Fruit fly (Drosophila melanogaster) whole organism, prepupa: ENCODE results near the gene Jarid2.

Experiments used
- CG11294 ChIP-seq: fragments of 200-800 bp; sonication (Bioruptor generic); IDR thresholded peaks from 2 replicates; pipeline ENCODE4 v1.3.6; 2022; ENCODE audit warnings: missing biosample characterization, missing genetic modification characterization
- CG11902 ChIP-seq: fragments of 200-800 bp; sonication (Bioruptor generic); optimal IDR thresholded peaks from 3 replicates; lab custom pipeline; 2016; ENCODE audit warnings: missing biosample characterization, missing genetic modification characterization
- CG15336 ChIP-seq: fragments of 200-800 bp; sonication (Bioruptor generic); IDR thresholded peaks from 2 replicates; pipeline ENCODE4 v1.3.6; 2022; ENCODE audit warnings: missing biosample characterization, missing genetic modification characterization
- CG1621 ChIP-seq: fragments of 200-800 bp; sonication (Bioruptor generic); optimal IDR thresholded peaks from 3 replicates; lab custom pipeline; 2018; ENCODE audit warnings: missing biosample characterization, mild to moderate bottlenecking, missing genetic modification characterization
- CG16779 ChIP-seq: fragments of 200-800 bp; sonication (Bioruptor generic); optimal IDR thresholded peaks from 3 replicates; lab custom pipeline; 2017; ENCODE audit warnings: missing biosample characterization, mild to moderate bottlenecking, missing genetic modification characterization
- CG3032 ChIP-seq: fragments of 200-800 bp; optimal IDR thresholded peaks from 2 replicates; lab custom pipeline; 2019; ENCODE audit warnings: missing biosample characterization, mild to moderate bottlenecking, missing genetic modification characterization, moderate library complexity
- CG32006 ChIP-seq: fragments of 200-800 bp; sonication (Bioruptor generic); optimal IDR thresholded peaks from 3 replicates; lab custom pipeline; 2017; ENCODE audit warnings: missing biosample characterization, mild to moderate bottlenecking, missing genetic modification characterization
- CG3919 ChIP-seq: fragments of 200-800 bp; sonication (Bioruptor generic); optimal IDR thresholded peaks from 3 replicates; lab custom pipeline; 2016; ENCODE audit warnings: missing biosample characterization, missing genetic modification characterization
- CG4318 ChIP-seq: fragments of 200-800 bp; sonication (Bioruptor generic); optimal IDR thresholded peaks from 3 replicates; lab custom pipeline; 2017; ENCODE audit warnings: missing biosample characterization, mild to moderate bottlenecking, missing genetic modification characterization
- CG6163 ChIP-seq: fragments of 200-800 bp; sonication (Bioruptor generic); IDR thresholded peaks from 3 replicates; pipeline ENCODE4 v1.3.6; 2022; ENCODE audit warnings: missing biosample characterization, missing genetic modification characterization
- CG6792 ChIP-seq: fragments of 200-800 bp; sonication (Bioruptor generic); optimal IDR thresholded peaks from 3 replicates; lab custom pipeline; 2016; ENCODE audit warnings: missing biosample characterization, missing genetic modification characterization
- CG7368 ChIP-seq: fragments of 200-800 bp; sonication (Bioruptor generic); optimal IDR thresholded peaks from 3 replicates; lab custom pipeline; 2016; ENCODE audit warnings: missing biosample characterization, missing genetic modification characterization
- CG8119 ChIP-seq: fragments of 200-800 bp; sonication (Bioruptor generic); IDR thresholded peaks from 3 replicates; pipeline ENCODE4 v1.3.6; 2022; ENCODE audit warnings: missing biosample characterization, missing genetic modification characterization
- CG8632 ChIP-seq: fragments of 200-800 bp; sonication (Bioruptor generic); optimal IDR thresholded peaks from 3 replicates; lab custom pipeline; 2016; ENCODE audit warnings: missing biosample characterization, missing genetic modification characterization
- Eip78C ChIP-seq: fragments of 200-800 bp; sonication (Bioruptor generic); peaks from one replicate; lab custom pipeline; 2016; ENCODE audit warnings: missing biosample characterization, missing genetic modification characterization
- Ets21C ChIP-seq: fragments of 200-800 bp; sonication (Bioruptor generic); optimal IDR thresholded peaks from 3 replicates; lab custom pipeline; 2016; ENCODE audit warnings: missing biosample characterization, missing genetic modification characterization
- Ets96B ChIP-seq: fragments of 200-800 bp; optimal IDR thresholded peaks from 2 replicates; lab custom pipeline; 2019; ENCODE audit warnings: missing biosample characterization, mild to moderate bottlenecking, missing genetic modification characterization, moderate library complexity
- Gug ChIP-seq: fragments of 200-800 bp; sonication (Bioruptor generic); IDR thresholded peaks from 2 replicates; pipeline ENCODE4 v1.3.6; 2022; ENCODE audit warnings: missing biosample characterization, missing genetic modification characterization
- Hr4 ChIP-seq: fragments of 200-800 bp; sonication (Bioruptor generic); optimal IDR thresholded peaks from 3 replicates; lab custom pipeline; 2016; ENCODE audit warnings: missing biosample characterization, missing genetic modification characterization
- Lpt ChIP-seq: fragments of 200-800 bp; sonication (Bioruptor generic); optimal IDR thresholded peaks from 3 replicates; lab custom pipeline; 2016; ENCODE audit warnings: missing biosample characterization, missing genetic modification characterization
- Sox102F ChIP-seq: fragments of 200-800 bp; sonication (Bioruptor generic); optimal IDR thresholded peaks from 2 replicates; lab custom pipeline; 2016; ENCODE audit warnings: missing biosample characterization, mild to moderate bottlenecking, missing genetic modification characterization
- acj6 ChIP-seq: fragments of 200-800 bp; sonication (Bioruptor generic); optimal IDR thresholded peaks from 3 replicates; lab custom pipeline; 2016; ENCODE audit warnings: missing biosample characterization, missing genetic modification characterization
- cyc ChIP-seq: fragments of 200-800 bp; sonication (Bioruptor generic); optimal IDR thresholded peaks from 3 replicates; lab custom pipeline; 2016; ENCODE audit warnings: missing biosample characterization, missing genetic modification characterization
- dac ChIP-seq: fragments of 200-800 bp; sonication (Bioruptor generic); optimal IDR thresholded peaks from 2 replicates; lab custom pipeline; 2017; ENCODE audit warnings: missing biosample characterization, mild to moderate bottlenecking, missing genetic modification characterization
- eg ChIP-seq: fragments of 200-800 bp; sonication (Bioruptor generic); IDR thresholded peaks from 3 replicates; pipeline ENCODE4 v1.3.6; 2022; ENCODE audit warnings: missing biosample characterization, missing genetic modification characterization
- esn ChIP-seq: fragments of 200-800 bp; sonication (Bioruptor generic); optimal IDR thresholded peaks from 2 replicates; lab custom pipeline; 2016; ENCODE audit warnings: missing biosample characterization, mild to moderate bottlenecking, missing genetic modification characterization, moderate library complexity
- fd59A ChIP-seq: fragments of 200-800 bp; sonication (Bioruptor generic); optimal IDR thresholded peaks from 2 replicates; lab custom pipeline; 2017; ENCODE audit warnings: missing biosample characterization, mild to moderate bottlenecking, missing genetic modification characterization, missing genetic modification reagents
- fd85E ChIP-seq: fragments of 200-800 bp; sonication (Bioruptor generic); optimal IDR thresholded peaks from 3 replicates; lab custom pipeline; 2016; ENCODE audit warnings: missing biosample characterization, missing genetic modification characterization
- fkh ChIP-seq: fragments of 200-800 bp; sonication (Bioruptor generic); optimal IDR thresholded peaks from 3 replicates; lab custom pipeline; 2017; ENCODE audit warnings: missing biosample characterization, mild to moderate bottlenecking, missing genetic modification characterization, moderate library complexity
- lz ChIP-seq: fragments of 200-800 bp; sonication (Bioruptor generic); optimal IDR thresholded peaks from 3 replicates; lab custom pipeline; 2016; ENCODE audit warnings: missing biosample characterization, missing genetic modification characterization
- net ChIP-seq: fragments of 200-800 bp; sonication (Bioruptor generic); optimal IDR thresholded peaks from 3 replicates; lab custom pipeline; 2016; ENCODE audit warnings: missing biosample characterization, missing genetic modification characterization
- pdm3 ChIP-seq: fragments of 200-800 bp; sonication (Bioruptor generic); optimal IDR thresholded peaks from 3 replicates; lab custom pipeline; 2016; ENCODE audit warnings: missing biosample characterization, missing genetic modification characterization
- ss ChIP-seq, 2 experiments: fragments of 200-800 bp; sonication (Bioruptor generic); optimal IDR thresholded peaks; 2 replicates in 1 of 2; 3 replicates in 1 of 2; lab custom pipeline; 2017 to 2018; ENCODE audit warnings: mild to moderate bottlenecking in 2 of 2, missing biosample characterization in 2 of 2, missing genetic modification characterization in 2 of 2, moderate library complexity in 1 of 2

Jarid2 gene

DNA sequence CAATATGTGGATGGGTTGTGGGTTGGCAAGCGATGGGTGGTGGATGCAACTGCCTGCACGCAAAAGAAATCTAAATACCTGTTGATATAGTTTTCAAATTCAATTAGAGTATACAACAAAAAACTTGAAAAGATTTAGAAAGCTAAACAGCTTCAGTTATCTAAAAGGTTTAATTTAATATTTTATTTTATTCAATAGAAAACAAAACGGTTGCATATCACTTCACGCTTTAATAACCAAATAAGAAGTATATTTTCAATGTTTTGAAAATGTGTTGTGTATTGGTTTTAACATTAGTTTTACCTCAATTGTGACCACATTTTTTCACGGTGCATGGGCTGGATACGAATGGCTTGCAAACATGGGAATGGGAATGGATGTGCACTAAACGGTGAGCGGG is 12.8 kb downstream of the Jarid2 start:
- TF ChIP-seq Hr4 (GFP tag; lab: Kevin White, UChicago) (peak; percentile 58), eg (GFP tag; lab: Robert Waterston, UW) (no peak), CG15336 (GFP tag; lab: Robert Waterston, UW) (peak; percentile 47; the same call in 1 of the 2 replicates), Ets96B (tag; lab: Kevin White, UChicago) (no peak), lz (GFP tag; lab: Kevin White, UChicago) (no peak), CG8632 (no peak), CG8119 (GFP tag; lab: Robert Waterston, UW) (peak; percentile 60; the same call in 2 of the 3 replicates), Lpt (peak; percentile 28), Eip78C (peak; percentile 70)

DNA sequence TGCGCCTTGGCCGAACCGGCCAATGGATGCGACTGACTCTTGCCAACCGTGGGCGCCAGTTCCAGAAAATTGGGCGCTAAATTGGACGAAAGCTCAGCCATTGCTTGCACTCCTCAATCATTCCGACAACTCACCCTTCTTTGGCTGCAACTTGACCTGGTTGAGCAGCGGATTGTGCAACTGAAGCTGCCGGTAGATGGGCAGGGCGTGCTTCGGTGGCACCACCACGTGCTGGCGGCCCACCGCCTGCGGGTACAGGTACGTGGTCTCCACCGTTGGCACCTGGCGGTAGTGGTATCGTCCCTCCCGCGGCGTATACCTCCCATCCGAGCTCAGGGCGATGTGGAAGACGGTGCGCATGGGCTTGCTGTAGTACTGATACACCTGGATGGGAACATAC is 13.6 kb downstream of the Jarid2 start:
- no peak for TF ChIP-seq Ets96B (tag; lab: Kevin White, UChicago)
- TF ChIP-seq CG11902: no peak
- no peak for TF ChIP-seq cyc (GFP tag; lab: Kevin White, UChicago)
- no peak for TF ChIP-seq Gug (GFP tag; lab: Robert Waterston, UW)
- TF ChIP-seq CG8632: no peak
- no peak for TF ChIP-seq fd59A (GFP tag; lab: Kevin White, UChicago)
- TF ChIP-seq CG1621 (tag; lab: Kevin White, UChicago): no peak
- TF ChIP-seq Sox102F (GFP tag; lab: Kevin White, UChicago): no peak
- no peak for TF ChIP-seq CG6163
- no peak for TF ChIP-seq CG3919 (GFP tag; lab: Kevin White, UChicago)
- TF ChIP-seq net (GFP tag; lab: Kevin White, UChicago): no peak

DNA sequence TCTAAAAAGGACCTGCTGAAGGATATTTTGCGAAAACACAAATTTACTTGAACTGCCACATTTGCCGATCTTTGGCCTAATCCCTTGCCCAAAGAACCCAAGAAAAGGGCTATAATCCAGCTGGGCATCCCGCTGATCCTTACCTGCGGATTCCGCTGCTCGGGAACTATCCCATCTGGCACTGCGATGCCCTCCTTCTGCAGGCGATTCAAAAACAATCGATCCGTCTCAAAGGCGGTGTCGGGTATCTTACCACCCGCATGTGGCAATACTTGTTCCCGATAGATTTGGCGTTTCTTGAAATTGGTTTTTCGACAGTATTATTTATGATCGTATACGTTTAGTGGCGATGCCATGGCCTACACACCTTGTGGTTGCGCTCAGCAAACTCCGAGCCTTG is 14.5 kb downstream of the Jarid2 start:
- TF ChIP-seq Sox102F (GFP tag; lab: Kevin White, UChicago): no peak
- no peak for TF ChIP-seq CG4318 (GFP tag; lab: Kevin White, UChicago)
- no peak for TF ChIP-seq CG6163
- TF ChIP-seq fkh (GFP tag; lab: Kevin White, UChicago): no peak
- no peak for TF ChIP-seq Gug (GFP tag; lab: Robert Waterston, UW)
- no peak for TF ChIP-seq dac
- no peak for TF ChIP-seq pdm3 (GFP tag; lab: Kevin White, UChicago)
- no peak for TF ChIP-seq cyc (GFP tag; lab: Kevin White, UChicago)
- TF ChIP-seq CG16779 (tag; lab: Kevin White, UChicago): no peak
- no peak for TF ChIP-seq ss (GFP tag; optimal IDR thresholded peaks at IDR 0.05; lab: Kevin White, UChicago)
- TF ChIP-seq CG8632: no peak
- TF ChIP-seq CG7368: no peak
- no peak for TF ChIP-seq CG3032 (tag; lab: Kevin White, UChicago)
- TF ChIP-seq CG6792 (GFP tag; lab: Kevin White, UChicago): no peak
- TF ChIP-seq, all 60 proteins: peak for 0

DNA sequence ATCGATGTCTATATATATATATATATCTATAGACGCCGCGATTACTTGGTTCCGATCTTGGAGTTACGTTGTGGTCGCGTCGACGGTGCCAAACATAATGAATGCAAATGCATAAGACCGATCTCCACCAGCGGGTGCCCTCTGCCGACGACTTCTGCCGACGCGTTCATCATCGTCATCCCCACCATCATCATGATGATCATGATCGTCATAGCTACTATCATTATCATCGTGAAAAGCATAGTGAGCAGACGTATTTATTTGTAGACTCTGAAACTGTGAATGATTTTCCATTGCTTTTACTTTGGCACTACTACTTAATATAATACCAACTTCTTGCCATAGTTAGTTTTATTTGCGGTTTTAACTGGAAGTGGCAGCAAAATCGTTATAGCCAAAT is 15.3 kb downstream of the Jarid2 start, which contains the start of gene CG32037:
TSS of gene CG32037 (minus strand) at position 101 of the 400 bp plus-strand sequence.
- TF ChIP-seq acj6 (no peak), fd85E (GFP tag; lab: Kevin White, UChicago) (no peak), net (GFP tag; lab: Kevin White, UChicago) (no peak), CG6792 (GFP tag; lab: Kevin White, UChicago) (no peak), CG11294 (GFP tag; lab: Robert Waterston, UW) (no peak), CG32006 (GFP tag; lab: Kevin White, UChicago) (no peak), CG4318 (GFP tag; lab: Kevin White, UChicago) (no peak), eg (GFP tag; lab: Robert Waterston, UW) (no peak)

DNA sequence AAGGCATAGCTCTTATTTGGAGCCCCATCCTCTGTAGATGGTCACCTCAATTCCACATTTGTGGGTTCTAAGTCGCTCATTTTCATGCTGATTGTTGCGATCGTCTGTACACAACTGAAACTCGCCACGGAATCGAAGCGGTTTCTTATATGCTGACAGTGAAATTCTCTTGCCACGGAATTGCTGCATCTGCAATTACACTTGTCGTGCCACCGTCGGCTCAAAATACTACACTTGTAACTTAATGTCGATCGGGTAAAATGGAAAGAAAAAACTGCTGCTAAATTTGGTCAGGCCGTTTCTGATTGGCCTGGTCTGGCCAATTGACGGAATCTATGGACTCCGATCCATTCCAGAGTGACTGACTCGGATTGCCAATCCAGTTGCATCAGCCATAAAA is 20.4 kb downstream of the Jarid2 start:
- no peak for TF ChIP-seq esn (GFP tag; lab: Kevin White, UChicago)
- no peak for TF ChIP-seq Ets21C (GFP tag; lab: Kevin White, UChicago)
- TF ChIP-seq fkh (GFP tag; lab: Kevin White, UChicago): no peak
